Fruit fly (Drosophila melanogaster) whole organism, embryonic: ENCODE data around the gene CG31267.

ENCODE experiments used
- ATbp ChIP-seq: fragments of 200-800 bp; sonication (Bioruptor generic); optimal IDR thresholded peaks from 2 replicates; lab custom pipeline; 2017; ENCODE audit warnings: missing biosample characterization, mild to moderate bottlenecking, missing genetic modification characterization, missing genetic modification reagents
- Antp ChIP-seq: fragments of 200-800 bp; sonication (Bioruptor generic); optimal IDR thresholded peaks from 3 replicates; lab custom pipeline; 2016; ENCODE audit warnings: missing biosample characterization, missing genetic modification characterization
- BtbVII ChIP-seq: fragments of 200-800 bp; sonication (Bioruptor generic); optimal IDR thresholded peaks from 3 replicates; lab custom pipeline; 2017; ENCODE audit warnings: missing biosample characterization, mild to moderate bottlenecking, missing genetic modification characterization
- CG10654 ChIP-seq: fragments of 200-800 bp; sonication (Bioruptor generic); optimal IDR thresholded peaks from 2 replicates; lab custom pipeline; 2016; ENCODE audit warnings: missing biosample characterization, missing genetic modification characterization
- CG11247 ChIP-seq: fragments of 200-800 bp; sonication (Bioruptor generic); IDR thresholded peaks from 2 replicates; pipeline ENCODE4 v1.3.6; 2022; ENCODE audit warnings: missing biosample characterization, missing genetic modification characterization
- CG17385 ChIP-seq: fragments of 200-800 bp; sonication (Bioruptor generic); optimal IDR thresholded peaks from 3 replicates; lab custom pipeline; 2018; ENCODE audit warnings: missing biosample characterization, mild to moderate bottlenecking, missing genetic modification characterization
- CG17612 ChIP-seq: fragments of 200-800 bp; sonication (Bioruptor generic); IDR thresholded peaks from 2 replicates; pipeline ENCODE4 v1.3.6; 2022; ENCODE audit warnings: missing biosample characterization, missing genetic modification characterization
- CG18764 ChIP-seq: fragments of 200-800 bp; sonication (Bioruptor generic); optimal IDR thresholded peaks from 3 replicates; lab custom pipeline; 2016; ENCODE audit warnings: missing biosample characterization, missing genetic modification characterization
- CG2678 ChIP-seq: fragments of 200-800 bp; sonication (Bioruptor generic); optimal IDR thresholded peaks from 3 replicates; lab custom pipeline; 2019; ENCODE audit warnings: missing biosample characterization, mild to moderate bottlenecking, missing genetic modification characterization, moderate library complexity
- CG2889 ChIP-seq: fragments of 200-800 bp; sonication (Bioruptor generic); IDR thresholded peaks from 3 replicates; pipeline ENCODE4 v1.3.6; 2022; ENCODE audit warnings: missing biosample characterization, missing genetic modification characterization
- CG30431 ChIP-seq: fragments of 200-800 bp; sonication (Bioruptor generic); optimal IDR thresholded peaks from 2 replicates; lab custom pipeline; 2017; ENCODE audit warnings: missing biosample characterization, missing genetic modification characterization
- CG32767 ChIP-seq: fragments of 200-800 bp; sonication (Bioruptor generic); IDR thresholded peaks from 2 replicates; pipeline ENCODE4 v1.3.6; 2022; ENCODE audit warnings: missing biosample characterization, missing genetic modification characterization
- CG34422 ChIP-seq: fragments of 200-800 bp; sonication (Bioruptor generic); IDR thresholded peaks from 3 replicates; pipeline ENCODE4 v1.3.6; 2022; ENCODE audit warnings: missing biosample characterization, missing genetic modification characterization
- CG7556 ChIP-seq: fragments of 200-800 bp; sonication (Bioruptor generic); optimal IDR thresholded peaks from 2 replicates; lab custom pipeline; 2017; ENCODE audit warnings: missing biosample characterization, mild to moderate bottlenecking, missing genetic modification characterization
- CG9215 ChIP-seq: fragments of 200-800 bp; sonication (Bioruptor generic); IDR thresholded peaks from 2 replicates; pipeline ENCODE4 v1.3.6; 2022; ENCODE audit warnings: missing biosample characterization, missing genetic modification characterization
- CG9437 ChIP-seq: fragments of 200-800 bp; sonication (Bioruptor generic); optimal IDR thresholded peaks from 2 replicates; lab custom pipeline; 2018; ENCODE audit warnings: missing biosample characterization, mild to moderate bottlenecking, missing genetic modification characterization
- CG9817 ChIP-seq: fragments of 200-800 bp; sonication (Bioruptor generic); optimal IDR thresholded peaks from 2 replicates; lab custom pipeline; 2018; ENCODE audit warnings: missing biosample characterization, mild to moderate bottlenecking, missing genetic modification characterization, moderate library complexity
- CG9932 ChIP-seq: fragments of 200-800 bp; sonication (Bioruptor generic); IDR thresholded peaks from 2 replicates; pipeline ENCODE4 v1.3.6; 2022; ENCODE audit warnings: missing biosample characterization, missing genetic modification characterization
- D19A ChIP-seq: fragments of 200-800 bp; optimal IDR thresholded peaks from 3 replicates; lab custom pipeline; 2019; ENCODE audit warnings: missing biosample characterization, mild to moderate bottlenecking, missing genetic modification characterization, moderate library complexity
- D19B ChIP-seq: fragments of 200-800 bp; sonication (Bioruptor generic); optimal IDR thresholded peaks from 2 replicates; lab custom pipeline; 2017; ENCODE audit warnings: missing biosample characterization, mild to moderate bottlenecking, missing genetic modification characterization
- ERR ChIP-seq: fragments of 200-800 bp; sonication (Bioruptor generic); optimal IDR thresholded peaks from 2 replicates; lab custom pipeline; 2016; ENCODE audit warnings: missing biosample characterization, missing genetic modification characterization
- Lim3 ChIP-seq: fragments of 200-800 bp; sonication (Bioruptor generic); IDR thresholded peaks from 2 replicates; pipeline ENCODE4 v1.3.6; 2022; ENCODE audit warnings: missing biosample characterization, missing genetic modification characterization
- MTF-1 ChIP-seq: fragments of 200-800 bp; sonication (Bioruptor generic); optimal IDR thresholded peaks from 2 replicates; lab custom pipeline; 2018; ENCODE audit warnings: missing biosample characterization, mild to moderate bottlenecking, missing genetic modification characterization, borderline replicate concordance
- Max ChIP-seq: fragments of 200-800 bp; sonication (Bioruptor generic); optimal IDR thresholded peaks from 2 replicates; lab custom pipeline; 2016; ENCODE audit warnings: missing biosample characterization, mild to moderate bottlenecking, missing genetic modification characterization
- Med ChIP-seq: fragments of 200-800 bp; sonication (Bioruptor generic); peaks from one replicate; lab custom pipeline; 2016; ENCODE audit warnings: missing biosample characterization, missing genetic modification characterization, mild to moderate bottlenecking, inconsistent platforms, moderate library complexity
- Myb ChIP-seq: fragments of 200-800 bp; sonication (Bioruptor generic); optimal IDR thresholded peaks from 2 replicates; lab custom pipeline; 2016; ENCODE audit warnings: missing biosample characterization, missing genetic modification characterization
- NfI ChIP-seq: fragments of 200-800 bp; sonication (Bioruptor generic); optimal IDR thresholded peaks from 3 replicates; lab custom pipeline; 2018; ENCODE audit warnings: missing biosample characterization, mild to moderate bottlenecking, missing genetic modification characterization, moderate library complexity
- Oli ChIP-seq: fragments of 200-800 bp; sonication (Bioruptor generic); optimal IDR thresholded peaks from 2 replicates; lab custom pipeline; 2018; ENCODE audit warnings: missing biosample characterization, mild to moderate bottlenecking, missing genetic modification characterization, moderate library complexity
- Ravus ChIP-seq: fragments of 200-800 bp; sonication (Bioruptor generic); IDR thresholded peaks from 2 replicates; pipeline ENCODE4 v1.3.6; 2022; ENCODE audit warnings: missing biosample characterization, missing genetic modification characterization
- Sox102F ChIP-seq: fragments of 200-800 bp; sonication (Bioruptor generic); optimal IDR thresholded peaks from 2 replicates; lab custom pipeline; 2018; ENCODE audit warnings: missing biosample characterization, mild to moderate bottlenecking, missing genetic modification characterization, moderate library complexity
- Xbp1 ChIP-seq: fragments of 200-800 bp; sonication (Bioruptor generic); optimal IDR thresholded peaks from 3 replicates; lab custom pipeline; 2016; ENCODE audit warnings: missing biosample characterization, mild to moderate bottlenecking, missing genetic modification characterization
- Xrp1 ChIP-seq: fragments of 200-800 bp; sonication (Bioruptor generic); IDR thresholded peaks from 2 replicates; pipeline ENCODE4 v1.3.6; 2022; ENCODE audit warnings: missing biosample characterization, missing genetic modification characterization
- ac ChIP-seq: fragments of 200-800 bp; sonication (Bioruptor generic); optimal IDR thresholded peaks from 3 replicates; lab custom pipeline; 2017; ENCODE audit warnings: missing biosample characterization, mild to moderate bottlenecking, missing genetic modification characterization
- bbx ChIP-seq: fragments of 200-800 bp; sonication (Bioruptor generic); IDR thresholded peaks from 2 replicates; pipeline ENCODE4 v1.3.6; 2022; ENCODE audit warnings: missing biosample characterization, missing genetic modification characterization; ENCODE audit not compliant: partially characterized antibody
- cg ChIP-seq: fragments of 200-800 bp; sonication (Bioruptor generic); optimal IDR thresholded peaks from 3 replicates; lab custom pipeline; 2019; ENCODE audit warnings: missing biosample characterization, mild to moderate bottlenecking, missing genetic modification characterization, moderate library complexity
- chif ChIP-seq, 2 experiments: fragments of 200-800 bp; sonication (Bioruptor generic); optimal IDR thresholded peaks; 3 replicates each; lab custom pipeline; 2016; ENCODE audit warnings: missing biosample characterization in 2 of 2, missing genetic modification characterization in 2 of 2
- croc ChIP-seq: fragments of 200-800 bp; sonication (Bioruptor generic); conservative IDR thresholded peaks from 3 replicates; pipeline ENCODE4 v1.3.6; 2022; ENCODE audit warnings: missing biosample characterization, missing genetic modification characterization
- ems ChIP-seq: fragments of 200-800 bp; sonication (Bioruptor generic); optimal IDR thresholded peaks from 3 replicates; lab custom pipeline; 2016; ENCODE audit warnings: missing biosample characterization, missing genetic modification characterization
- fd96Cb ChIP-seq: fragments of 200-800 bp; sonication (Bioruptor generic); optimal IDR thresholded peaks from 2 replicates; lab custom pipeline; 2018; ENCODE audit warnings: missing biosample characterization, mild to moderate bottlenecking, missing genetic modification characterization, moderate library complexity
- gcm2 ChIP-seq: fragments of 200-800 bp; sonication (Bioruptor generic); optimal IDR thresholded peaks from 2 replicates; lab custom pipeline; 2016; ENCODE audit warnings: missing biosample characterization, missing genetic modification characterization
- hth ChIP-seq: fragments of >200 bp; optimal IDR thresholded peaks from 2 replicates; lab custom pipeline; 2017; ENCODE audit warnings: inconsistent platforms
- lbe ChIP-seq: fragments of 200-800 bp; sonication (Bioruptor generic); optimal IDR thresholded peaks from 2 replicates; lab custom pipeline; 2016; ENCODE audit warnings: missing biosample characterization, mild to moderate bottlenecking, missing genetic modification characterization
- lilli ChIP-seq: fragments of 200-800 bp; sonication (Bioruptor generic); optimal IDR thresholded peaks from 3 replicates; lab custom pipeline; 2016; ENCODE audit warnings: missing biosample characterization, missing genetic modification characterization
- nau ChIP-seq: fragments of 200-800 bp; sonication (Bioruptor generic); optimal IDR thresholded peaks from 3 replicates; lab custom pipeline; 2017; ENCODE audit warnings: missing biosample characterization, mild to moderate bottlenecking, missing genetic modification characterization, missing genetic modification reagents
- nmo ChIP-seq: fragments of 200-800 bp; sonication (Bioruptor generic); optimal IDR thresholded peaks from 2 replicates; lab custom pipeline; 2018; ENCODE audit warnings: missing biosample characterization, mild to moderate bottlenecking, missing genetic modification characterization, moderate library complexity
- pho ChIP-seq: fragments of 200-800 bp; sonication (Bioruptor generic); optimal IDR thresholded peaks from 2 replicates; lab custom pipeline; 2016; ENCODE audit warnings: missing biosample characterization, missing genetic modification characterization
- run ChIP-seq: fragments of 200-800 bp; sonication (Bioruptor generic); optimal IDR thresholded peaks from 3 replicates; lab custom pipeline; 2018; ENCODE audit warnings: missing biosample characterization, mild to moderate bottlenecking, missing genetic modification characterization
- sim ChIP-seq: fragments of 200-800 bp; sonication (Bioruptor generic); IDR thresholded peaks from 2 replicates; pipeline ENCODE4 v1.3.6; 2022; ENCODE audit warnings: missing biosample characterization, missing genetic modification characterization
- twi ChIP-seq: fragments of 200-800 bp; optimal IDR thresholded peaks from 2 replicates; lab custom pipeline; 2019; ENCODE audit warnings: missing biosample characterization, mild to moderate bottlenecking, missing genetic modification characterization, moderate library complexity
- unpg ChIP-seq: fragments of 200-800 bp; sonication (Bioruptor generic); optimal IDR thresholded peaks from 3 replicates; lab custom pipeline; 2018; ENCODE audit warnings: missing biosample characterization, mild to moderate bottlenecking, missing genetic modification characterization, moderate library complexity
- vnd ChIP-seq: fragments of 200-800 bp; sonication (Bioruptor generic); IDR thresholded peaks from 3 replicates; pipeline ENCODE4 v1.3.6; 2022; ENCODE audit warnings: missing biosample characterization, missing genetic modification characterization; ENCODE audit not compliant: partially characterized antibody

The CG31267 gene

DNA sequence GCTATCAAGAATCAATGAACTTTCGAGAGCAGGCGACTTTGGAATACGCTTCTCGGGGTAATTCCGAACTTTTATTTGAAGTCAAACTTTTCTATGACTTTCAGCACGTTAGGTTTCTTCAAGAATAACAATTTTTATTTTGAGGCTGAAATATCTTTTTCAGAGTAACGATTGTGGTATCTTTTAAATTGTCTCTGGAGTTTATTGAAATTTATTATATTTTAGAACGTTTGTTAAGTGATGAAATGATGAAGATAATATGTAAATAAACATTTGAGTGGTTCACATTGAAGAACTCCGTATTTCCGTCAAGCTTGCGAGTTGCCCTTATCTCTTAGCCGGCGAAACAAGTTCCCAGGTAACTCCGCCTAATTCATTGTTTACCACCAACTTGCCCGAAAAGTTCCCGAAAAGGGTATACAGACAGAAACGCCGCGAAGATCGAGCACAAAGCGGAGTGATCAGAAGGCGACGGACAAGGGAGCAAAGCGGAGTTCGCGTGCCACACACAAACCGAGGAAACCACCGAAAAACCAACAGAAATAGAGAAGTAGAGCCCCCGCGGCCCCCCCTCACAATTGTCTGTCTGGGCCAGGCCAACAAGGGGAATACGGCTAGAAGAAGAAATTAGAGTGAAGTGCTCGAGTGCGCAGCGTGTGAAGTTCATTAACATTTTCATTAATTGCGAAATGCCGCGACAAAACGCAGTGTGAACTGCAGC lies 16.2 kb upstream of the CG31267 start (continued):
- TF ChIP-seq lbe (GFP tag; lab: Kevin White, UChicago) (no peak), ERR (GFP tag; lab: Kevin White, UChicago) (no peak), sim (GFP tag; lab: Robert Waterston, UW) (no peak), CG9437 (GFP tag; lab: Kevin White, UChicago) (peak; percentile 2), CG2889 (no peak), D19B (no peak), CG30431 (GFP tag; lab: Kevin White, UChicago) (no peak), lilli (GFP tag; lab: Kevin White, UChicago) (no peak), CG9817 (tag; lab: Kevin White, UChicago) (no peak), twi (tag; lab: Kevin White, UChicago) (no peak), pho (GFP tag; lab: Kevin White, UChicago) (no peak), CG2678 (tag; lab: Kevin White, UChicago) (peak; percentile 42), unpg (GFP tag; lab: Kevin White, UChicago) (peak; percentile 28), CG17612 (no peak), ems (no peak), croc (no peak), Med (GFP tag; lab: Kevin White, UChicago) (peak; percentile 74), D19A (tag; lab: Kevin White, UChicago) (peak; percentile 95), Xbp1 (GFP tag; lab: Kevin White, UChicago) (no peak), Ravus (GFP tag; lab: Robert Waterston, UW) (no peak), Sox102F (GFP tag; lab: Kevin White, UChicago) (peak; percentile 23), CG9932 (GFP tag; lab: Robert Waterston, UW) (no peak), CG18764 (no peak), Antp (GFP tag; lab: Kevin White, UChicago) (no peak), NfI (GFP tag; lab: Kevin White, UChicago) (no peak), CG9215 (GFP tag; lab: Robert Waterston, UW) (no peak), gcm2 (GFP tag; lab: Kevin White, UChicago) (no peak), Max (no peak), ac (GFP tag; lab: Kevin White, UChicago) (no peak), CG10654 (GFP tag; lab: Kevin White, UChicago) (no peak), nmo (GFP tag; lab: Kevin White, UChicago) (peak; percentile 64), CG11247 (GFP tag; lab: Robert Waterston, UW) (no peak), Xrp1 (GFP tag; lab: Robert Waterston, UW) (peak; percentile 58; the same call in 1 of the 2 replicates), cg (GFP tag; lab: Kevin White, UChicago) (no peak), CG34422 (GFP tag; lab: Robert Waterston, UW) (no peak), ATbp (GFP tag; lab: Kevin White, UChicago) (no peak), CG32767 (no peak), MTF-1 (GFP tag; lab: Kevin White, UChicago) (no peak), Lim3 (GFP tag; lab: Robert Waterston, UW) (no peak), BtbVII (GFP tag; lab: Kevin White, UChicago) (no peak), hth (no peak), run (tag; lab: Kevin White, UChicago) (no peak), fd96Cb (tag; lab: Kevin White, UChicago) (no peak), Oli (tag; lab: Kevin White, UChicago) (peak; percentile 22), Myb (GFP tag; lab: Kevin White, UChicago) (no peak), vnd (GFP tag; lab: Robert Waterston, UW) (no peak), CG17385 (GFP tag; lab: Kevin White, UChicago) (no peak), nau (GFP tag; lab: Kevin White, UChicago) (no peak), CG7556 (GFP tag; lab: Kevin White, UChicago) (peak; percentile 31), chif (GFP tag; optimal IDR thresholded peaks at IDR 0.05; lab: Kevin White, UChicago) (peak in 1 of 2 experiments; percentile 6), bbx (no peak)
